Worm (Caenorhabditis elegans) whole organism, mixed stage, embryonic: ENCODE results near the gene C03H5.4.

Experiments used
- ceh-39 ChIP-seq: fragments of 150-350 bp; optimal IDR thresholded peaks from 2 replicates; lab custom pipeline; 2014; ENCODE audit warnings: missing biosample characterization, missing genetic modification characterization
- elt-1 ChIP-seq: sonication (generic microtip); optimal IDR thresholded peaks from 2 replicates; lab custom pipeline; 2017; ENCODE audit warnings: missing genetic modification characterization, mild to moderate bottlenecking, missing compliant biosample characterization, antibody characterized with exemption, moderate library complexity, borderline replicate concordance; ENCODE audit not compliant: insufficient read depth
- lin-32 ChIP-seq: fragments of 200-800 bp; sonication (Bioruptor generic); optimal IDR thresholded peaks from 2 replicates; lab custom pipeline; 2018; ENCODE audit warnings: mild to moderate bottlenecking, missing genetic modification characterization, missing compliant biosample characterization
- nhr-76 ChIP-seq: sonication (generic microtip); optimal IDR thresholded peaks from 2 replicates; lab custom pipeline; 2017; ENCODE audit warnings: missing biosample characterization, missing genetic modification characterization
- pha-4 ChIP-seq: fragments of 150-350 bp; optimal IDR thresholded peaks from 2 replicates; lab custom pipeline; 2018; ENCODE audit warnings: missing biosample characterization, missing genetic modification reagents, missing genetic modification characterization
- snpc-4 ChIP-seq: fragments of 150-350 bp; optimal IDR thresholded peaks from 2 replicates; lab custom pipeline; 2014; ENCODE audit warnings: missing biosample characterization, missing genetic modification characterization
- sptf-1 ChIP-seq: sonication (generic microtip); optimal IDR thresholded peaks from 2 replicates; lab custom pipeline; 2017; ENCODE audit warnings: mild to moderate bottlenecking, missing genetic modification characterization, moderate library complexity, missing compliant biosample characterization
- unc-62 ChIP-seq: fragments of 150-350 bp; optimal IDR thresholded peaks from 2 replicates; lab custom pipeline; 2014; ENCODE audit warnings: missing biosample characterization, missing genetic modification reagents, missing genetic modification characterization
- ztf-11 ChIP-seq: fragments of 150-350 bp; optimal IDR thresholded peaks from 2 replicates; lab custom pipeline; 2014; ENCODE audit warnings: missing biosample characterization, missing genetic modification characterization

ce11 chrII:418782-419181 lies 43.7 kb downstream of the C03H5.4 start, which contains the start of gene C24H12.6:
- TF ChIP-seq ceh-39 (tag; lab: Kevin White, UChicago) (no peak), snpc-4 (tag; lab: Kevin White, UChicago) (no peak), unc-62 (no peak), pha-4 (tag; lab: Kevin White, UChicago) (no peak), elt-1 (tag; lab: Kevin White, UChicago) (no peak), ztf-11 (tag; lab: Kevin White, UChicago) (no peak), nhr-76 (no peak), lin-32 (GFP tag; lab: Kevin White, UChicago) (no peak), sptf-1 (tag; lab: Kevin White, UChicago) (no peak)
